Worm (Caenorhabditis elegans) whole organism, L4 larva: ENCODE results near the gene F36D3.8.

Experiments
- F49E8.2 ChIP-seq: sonication (generic microtip); optimal IDR thresholded peaks from 2 replicates; lab custom pipeline; 2016; ENCODE audit warnings: missing compliant biosample characterization, mild to moderate bottlenecking, missing genetic modification characterization, borderline replicate concordance
- ZK546.5 ChIP-seq, 2 experiments: sonication (generic microtip); optimal IDR thresholded peaks; 2 replicates each; lab custom pipeline; 2017; ENCODE audit warnings: missing biosample characterization in 2 of 2, missing genetic modification characterization in 2 of 2
- aha-1 ChIP-seq: fragments of 150-350 bp; peaks from one replicate; lab custom pipeline; 2014; ENCODE audit warnings: missing biosample characterization, missing genetic modification characterization
- ama-1 ChIP-seq: fragments of 150-350 bp; optimal IDR thresholded peaks from 2 replicates; lab custom pipeline; 2014; ENCODE audit warnings: inconsistent platforms, mixed read lengths
- ceh-44 ChIP-seq: fragments of 200-800 bp; sonication (Bioruptor generic); IDR thresholded peaks from 2 replicates; pipeline ENCODE4 v1.3.6; 2022; ENCODE audit warnings: missing genetic modification reagents, missing genetic modification characterization, missing compliant biosample characterization
- daf-12 ChIP-seq: fragments of 150-350 bp; optimal IDR thresholded peaks from 2 replicates; lab custom pipeline; 2014; ENCODE audit warnings: missing biosample characterization, missing genetic modification reagents, missing genetic modification characterization
- daf-8 ChIP-seq: fragments of 200-800 bp; sonication (Bioruptor generic); IDR thresholded peaks from 2 replicates; pipeline ENCODE4 v1.3.6; 2022; ENCODE audit warnings: missing genetic modification characterization, missing compliant biosample characterization
- lin-15B ChIP-seq: fragments of 150-350 bp; sonication (generic microtip); optimal IDR thresholded peaks from 3 replicates; lab custom pipeline; 2014; ENCODE audit warnings: missing biosample characterization, missing genetic modification characterization
- lin-39 ChIP-seq: fragments of 150-350 bp; optimal IDR thresholded peaks from 2 replicates; lab custom pipeline; 2014; ENCODE audit warnings: missing biosample characterization, missing genetic modification reagents, missing genetic modification characterization
- mxl-3 ChIP-seq: fragments of 200-800 bp; sonication (Bioruptor generic); optimal IDR thresholded peaks from 2 replicates; lab custom pipeline; 2018; ENCODE audit warnings: mild to moderate bottlenecking, missing genetic modification characterization, missing compliant biosample characterization
- nhr-102 ChIP-seq: sonication (generic microtip); optimal IDR thresholded peaks from 2 replicates; lab custom pipeline; 2016; ENCODE audit warnings: mild to moderate bottlenecking, missing genetic modification characterization, moderate library complexity, missing compliant biosample characterization
- nhr-237 ChIP-seq: sonication (generic microtip); optimal IDR thresholded peaks from 2 replicates; lab custom pipeline; 2017; ENCODE audit warnings: missing biosample characterization, missing genetic modification characterization
- nhr-48 ChIP-seq: sonication (generic microtip); optimal IDR thresholded peaks from 2 replicates; lab custom pipeline; 2016; ENCODE audit warnings: mild to moderate bottlenecking, missing genetic modification characterization, missing compliant biosample characterization
- nhr-76 ChIP-seq: fragments of 150-350 bp; optimal IDR thresholded peaks from 2 replicates; lab custom pipeline; 2014; ENCODE audit warnings: missing biosample characterization, missing genetic modification characterization

- no peak for TF ChIP-seq daf-8
- TF ChIP-seq nhr-237: no peak
- TF ChIP-seq daf-12 (tag; lab: Kevin White, UChicago): no peak
- TF ChIP-seq nhr-76 (tag; lab: Kevin White, UChicago): no peak
- no peak for TF ChIP-seq mxl-3 (GFP tag; lab: Kevin White, UChicago)
- no peak for TF ChIP-seq ceh-44 (GFP tag; lab: Robert Waterston, UW)
- TF ChIP-seq lin-39 (tag; lab: Kevin White, UChicago): no peak
- no peak for TF ChIP-seq ama-1 (lab: Kevin White, UChicago)
- TF ChIP-seq aha-1 (tag; lab: Kevin White, UChicago): peak; percentile 3
- TF ChIP-seq F49E8.2 (tag; lab: Kevin White, UChicago): peak; percentile 18
- no peak for TF ChIP-seq nhr-48
- no peak for TF ChIP-seq lin-15B
- no peak for TF ChIP-seq nhr-102 (tag; lab: Kevin White, UChicago)
- no peak for TF ChIP-seq ZK546.5 (tag; optimal IDR thresholded peaks at IDR 0.05; lab: Kevin White, UChicago)
These were observed 11.0 kb downstream of the F36D3.8 start, which contains the start of gene Y32B12B.2 for ce11 chrV:16537908-16538446.
